Fruit fly (Drosophila melanogaster): Measurements from ENCODE around the gene CG4537.

DNA sequence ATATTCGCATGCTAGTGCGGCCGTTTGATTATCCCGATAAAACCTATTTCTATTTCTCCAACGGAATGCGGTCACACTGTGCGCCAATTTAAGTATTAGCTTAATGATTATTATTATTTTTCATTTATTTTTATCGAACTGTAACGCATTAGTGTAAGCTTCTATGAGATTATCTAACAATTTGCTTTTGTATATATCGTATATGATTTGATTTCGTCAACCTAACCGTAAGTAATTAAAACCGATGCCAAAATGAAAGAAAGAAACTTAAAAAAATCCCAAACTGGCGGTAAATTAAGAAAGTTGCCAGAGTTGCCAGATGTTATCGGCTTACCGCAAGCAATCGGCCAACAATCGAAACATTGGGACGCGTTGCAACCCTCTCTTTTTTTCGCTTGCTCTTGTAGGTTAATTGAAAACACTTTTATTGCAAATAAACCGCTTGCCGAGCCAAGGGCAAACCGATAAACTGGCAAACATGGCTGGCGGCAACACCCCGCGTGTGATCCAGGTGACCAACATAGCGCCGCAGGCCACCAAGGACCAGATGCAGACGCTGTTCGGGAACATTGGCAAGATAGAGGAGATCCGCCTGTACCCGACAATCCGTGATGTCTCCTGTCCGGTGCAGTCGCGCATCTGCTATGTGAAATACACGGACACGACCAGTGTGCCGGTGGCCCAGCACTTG lies 22.0 kb downstream of the CG4537 start, which contains the start of the genes Etl1 and Srp54:
- TF ChIP-seq lz (GFP tag; optimal IDR thresholded peaks at IDR 0.05), result peak; percentile 3
- TF ChIP-seq CG34406 (GFP tag; optimal IDR thresholded peaks at IDR 0.05), result no peak
- no peak for TF ChIP-seq CG9139 (GFP tag; optimal IDR thresholded peaks at IDR 0.05)
- TF ChIP-seq fd59A (GFP tag; optimal IDR thresholded peaks at IDR 0.05), result no peak
- no peak for TF ChIP-seq cyc (GFP tag; optimal IDR thresholded peaks at IDR 0.05)
- TF ChIP-seq Gug (GFP tag; IDR thresholded peaks at IDR 0.05), result no peak
- no peak for TF ChIP-seq OdsH (GFP tag; optimal IDR thresholded peaks at IDR 0.05)
- TF ChIP-seq CG16779 (tag; optimal IDR thresholded peaks at IDR 0.05), result no peak
- no peak for TF ChIP-seq dac (GFP tag; optimal IDR thresholded peaks at IDR 0.05)
- TF ChIP-seq fkh (GFP tag; optimal IDR thresholded peaks at IDR 0.05), result no peak
- TF ChIP-seq Sox15 (GFP tag; optimal IDR thresholded peaks at IDR 0.05), result no peak
- no peak for TF ChIP-seq Sox102F (GFP tag; optimal IDR thresholded peaks at IDR 0.05)
- TF ChIP-seq fd85E (GFP tag; optimal IDR thresholded peaks at IDR 0.05), result no peak
